Worm (Caenorhabditis elegans) whole organism, L2 larva: ENCODE results near the gene F32H5.4.

Source experiments
- C34F6.9 ChIP-seq: fragments of 150-350 bp; optimal IDR thresholded peaks from 2 replicates; lab custom pipeline; 2014; ENCODE audit warnings: missing biosample characterization, missing genetic modification characterization
- F13H6.1 ChIP-seq: sonication (generic microtip); optimal IDR thresholded peaks from 2 replicates; lab custom pipeline; 2016; ENCODE audit warnings: missing genetic modification characterization, missing compliant biosample characterization
- R02D3.7 ChIP-seq: fragments of 150-350 bp; optimal IDR thresholded peaks from 2 replicates; lab custom pipeline; 2014; ENCODE audit warnings: missing biosample characterization, missing genetic modification characterization
- Y55F3AM.14 ChIP-seq: fragments of 200-800 bp; sonication (Bioruptor generic); optimal IDR thresholded peaks from 2 replicates; lab custom pipeline; 2018; ENCODE audit warnings: mild to moderate bottlenecking, missing genetic modification characterization, missing compliant biosample characterization
- alr-1 ChIP-seq: fragments of 150-350 bp; optimal IDR thresholded peaks from 2 replicates; lab custom pipeline; 2014; ENCODE audit warnings: missing biosample characterization, missing genetic modification characterization
- ama-1 ChIP-seq: fragments of 150-350 bp; optimal IDR thresholded peaks from 2 replicates; lab custom pipeline; 2018; ENCODE audit warnings: inconsistent platforms
- blmp-1 ChIP-seq: sonication (generic microtip); optimal IDR thresholded peaks from 2 replicates; lab custom pipeline; 2017; ENCODE audit warnings: missing genetic modification characterization, mild to moderate bottlenecking, missing compliant biosample characterization, antibody characterized with exemption, moderate library complexity; ENCODE audit not compliant: insufficient read depth
- ceh-16 ChIP-seq: fragments of 150-350 bp; optimal IDR thresholded peaks from 2 replicates; lab custom pipeline; 2014; ENCODE audit warnings: missing biosample characterization, missing genetic modification characterization
- ceh-82 ChIP-seq: fragments of 150-350 bp; optimal IDR thresholded peaks from 2 replicates; lab custom pipeline; 2014; ENCODE audit warnings: missing biosample characterization, missing genetic modification characterization
- crh-2 ChIP-seq: sonication (generic microtip); optimal IDR thresholded peaks from 2 replicates; lab custom pipeline; 2017; ENCODE audit warnings: missing biosample characterization, missing genetic modification characterization
- dmd-4 ChIP-seq: sonication (generic microtip); optimal IDR thresholded peaks from 2 replicates; lab custom pipeline; 2017; ENCODE audit warnings: missing biosample characterization, missing genetic modification characterization
- egl-27 ChIP-seq: sonication (generic microtip); optimal IDR thresholded peaks from 3 replicates; lab custom pipeline; 2017; ENCODE audit warnings: missing biosample characterization, missing genetic modification reagents, missing genetic modification characterization
- fos-1 ChIP-seq: fragments of 150-350 bp; optimal IDR thresholded peaks from 2 replicates; lab custom pipeline; 2014; ENCODE audit warnings: missing biosample characterization, missing genetic modification characterization
- gmeb-1 ChIP-seq: fragments of 150-350 bp; optimal IDR thresholded peaks from 2 replicates; lab custom pipeline; 2014; ENCODE audit warnings: missing biosample characterization, missing genetic modification characterization
- lin-11 ChIP-seq: fragments of 150-350 bp; sonication (generic microtip); optimal IDR thresholded peaks from 2 replicates; lab custom pipeline; 2014; ENCODE audit warnings: missing biosample characterization, missing genetic modification characterization, inconsistent platforms, mixed read lengths
- lin-13 ChIP-seq: fragments of 150-350 bp; optimal IDR thresholded peaks from 2 replicates; lab custom pipeline; 2014; ENCODE audit warnings: missing biosample characterization, missing genetic modification reagents, missing genetic modification characterization
- lin-39 ChIP-seq: fragments of 150-350 bp; optimal IDR thresholded peaks from 2 replicates; lab custom pipeline; 2014; ENCODE audit warnings: missing biosample characterization, missing genetic modification reagents, missing genetic modification characterization
- lsy-2 ChIP-seq, 2 experiments: fragments of 150-350 bp in 1 of 2; sonication (generic microtip) in 1 of 2; optimal IDR thresholded peaks; 2 replicates each; lab custom pipeline; 2014 to 2017; ENCODE audit warnings: missing biosample characterization in 2 of 2, missing genetic modification characterization in 2 of 2
- mab-5 ChIP-seq: fragments of 150-350 bp; optimal IDR thresholded peaks from 2 replicates; lab custom pipeline; 2014; ENCODE audit warnings: missing biosample characterization, missing genetic modification characterization
- mbf-1 ChIP-seq: sonication (generic microtip); optimal IDR thresholded peaks from 2 replicates; lab custom pipeline; 2017; ENCODE audit warnings: missing biosample characterization, missing genetic modification characterization
- mdl-1 ChIP-seq, 2 experiments: fragments of 150-350 bp in 1 of 2; sonication (generic microtip) in 1 of 2; optimal IDR thresholded peaks; 2 replicates each; lab custom pipeline; 2017; ENCODE audit warnings: missing biosample characterization in 2 of 2, missing genetic modification characterization in 2 of 2
- nhr-10 ChIP-seq: sonication (generic microtip); optimal IDR thresholded peaks from 2 replicates; lab custom pipeline; 2017; ENCODE audit warnings: missing biosample characterization, missing genetic modification characterization
- nhr-11 ChIP-seq: fragments of 150-350 bp; optimal IDR thresholded peaks from 2 replicates; lab custom pipeline; 2014; ENCODE audit warnings: missing biosample characterization, missing genetic modification characterization
- nhr-12 ChIP-seq: fragments of 150-350 bp; optimal IDR thresholded peaks from 2 replicates; lab custom pipeline; 2014; ENCODE audit warnings: missing biosample characterization, missing genetic modification characterization
- nhr-129 ChIP-seq: fragments of 150-350 bp; optimal IDR thresholded peaks from 2 replicates; lab custom pipeline; 2014; ENCODE audit warnings: missing biosample characterization, missing genetic modification characterization
- nhr-21 ChIP-seq: fragments of 150-350 bp; optimal IDR thresholded peaks from 2 replicates; lab custom pipeline; 2014; ENCODE audit warnings: missing biosample characterization, missing genetic modification characterization
- nhr-23 ChIP-seq: fragments of 150-350 bp; optimal IDR thresholded peaks from 2 replicates; lab custom pipeline; 2014; ENCODE audit warnings: missing biosample characterization, missing genetic modification reagents, missing genetic modification characterization
- nhr-237 ChIP-seq: fragments of 150-350 bp; optimal IDR thresholded peaks from 2 replicates; lab custom pipeline; 2014; ENCODE audit warnings: missing biosample characterization, missing genetic modification characterization
- nhr-6 ChIP-seq: fragments of 150-350 bp; optimal IDR thresholded peaks from 2 replicates; lab custom pipeline; 2014; ENCODE audit warnings: missing biosample characterization, missing genetic modification characterization
- nhr-77 ChIP-seq: fragments of 150-350 bp; optimal IDR thresholded peaks from 2 replicates; lab custom pipeline; 2014; ENCODE audit warnings: missing biosample characterization, missing genetic modification characterization
- peb-1 ChIP-seq: fragments of 150-350 bp; optimal IDR thresholded peaks from 2 replicates; lab custom pipeline; 2014; ENCODE audit warnings: missing biosample characterization, missing genetic modification characterization
- sem-4 ChIP-seq: fragments of 150-350 bp; optimal IDR thresholded peaks from 2 replicates; lab custom pipeline; 2014; ENCODE audit warnings: missing biosample characterization, missing genetic modification reagents, missing genetic modification characterization
- skn-1 ChIP-seq: sonication (generic microtip); optimal IDR thresholded peaks from 2 replicates; lab custom pipeline; 2017; ENCODE audit warnings: missing biosample characterization, missing genetic modification characterization
- sma-3 ChIP-seq: sonication (generic microtip); optimal IDR thresholded peaks from 2 replicates; lab custom pipeline; 2016; ENCODE audit warnings: missing genetic modification reagents, missing genetic modification characterization, missing compliant biosample characterization
- sma-9 ChIP-seq, 2 experiments: fragments of 150-350 bp in 1 of 2; sonication (generic microtip) in 1 of 2; optimal IDR thresholded peaks; 2 replicates each; lab custom pipeline; 2014 to 2016; ENCODE audit warnings: missing genetic modification characterization in 2 of 2, mild to moderate bottlenecking in 1 of 2, missing biosample characterization in 1 of 2, missing compliant biosample characterization in 1 of 2, missing genetic modification reagents in 1 of 2, moderate library complexity in 1 of 2
- snpc-4 ChIP-seq: fragments of 150-350 bp; optimal IDR thresholded peaks from 2 replicates; lab custom pipeline; 2014; ENCODE audit warnings: missing biosample characterization, missing genetic modification characterization
- unc-39 ChIP-seq: fragments of 150-350 bp; optimal IDR thresholded peaks from 2 replicates; lab custom pipeline; 2014; ENCODE audit warnings: missing biosample characterization, missing genetic modification characterization
- unc-55 ChIP-seq: fragments of 150-350 bp; sonication (generic microtip); optimal IDR thresholded peaks from 3 replicates; lab custom pipeline; 2014; ENCODE audit warnings: missing biosample characterization, missing genetic modification reagents, missing genetic modification characterization
- unc-62 ChIP-seq: fragments of 150-350 bp; optimal IDR thresholded peaks from 2 replicates; lab custom pipeline; 2014; ENCODE audit warnings: missing biosample characterization, missing genetic modification reagents, missing genetic modification characterization
- zag-1 ChIP-seq: fragments of 150-350 bp; optimal IDR thresholded peaks from 2 replicates; lab custom pipeline; 2014; ENCODE audit warnings: missing biosample characterization, missing genetic modification characterization
- ztf-1 ChIP-seq: fragments of 200-800 bp; sonication (Bioruptor generic); conservative IDR thresholded peaks from 2 replicates; pipeline ENCODE4 v1.3.6; 2022; ENCODE audit warnings: missing genetic modification characterization, missing compliant biosample characterization
- ztf-11 ChIP-seq: sonication (generic microtip); optimal IDR thresholded peaks from 2 replicates; lab custom pipeline; 2017; ENCODE audit warnings: missing biosample characterization, missing genetic modification characterization

Gene F32H5.4

ce11 chrV:13351773-13352172 is 8.6 kb upstream of the F32H5.4 start:
- TF ChIP-seq sma-3 (GFP tag; lab: Kevin White, UChicago) (no peak), unc-55 (GFP tag; lab: Kevin White, UChicago) (peak; percentile 66), egl-27 (tag; lab: Kevin White, UChicago) (peak; percentile 18), mbf-1 (tag; lab: Kevin White, UChicago) (no peak), unc-62 (GFP tag; lab: Kevin White, UChicago) (peak; percentile 58), mdl-1 (tag; optimal IDR thresholded peaks at IDR 0.05; lab: Kevin White, UChicago) (no peak), ztf-1 (GFP tag; lab: Robert Waterston, UW) (no peak), mab-5 (tag; lab: Kevin White, UChicago) (peak; percentile 91), lin-11 (tag; lab: Kevin White, UChicago) (no peak), dmd-4 (tag; lab: Kevin White, UChicago) (no peak), lin-39 (tag; lab: Kevin White, UChicago) (peak; percentile 33), Y55F3AM.14 (no peak), nhr-21 (no peak), nhr-6 (no peak), gmeb-1 (tag; lab: Kevin White, UChicago) (no peak), sma-9 (GFP tag; optimal IDR thresholded peaks at IDR 0.05; lab: Kevin White, UChicago) (peak; percentile 7), sma-9 (tag; optimal IDR thresholded peaks at IDR 0.05; lab: Kevin White, UChicago) (no peak), fos-1 (tag; lab: Kevin White, UChicago) (no peak), unc-39 (tag; lab: Kevin White, UChicago) (no peak), alr-1 (no peak), lsy-2 (tag; optimal IDR thresholded peaks at IDR 0.05; lab: Kevin White, UChicago) (peak in 1 of 2 experiments; percentile 22), nhr-77 (tag; lab: Kevin White, UChicago) (no peak), snpc-4 (tag; lab: Kevin White, UChicago) (no peak)

- no peak for TF ChIP-seq lin-11 (tag; lab: Kevin White, UChicago)
- TF ChIP-seq mab-5 (tag; lab: Kevin White, UChicago): peak; percentile 60
These were observed 7.9 kb upstream of the F32H5.4 start for ce11 chrV:13352415-13352814.

DNA sequence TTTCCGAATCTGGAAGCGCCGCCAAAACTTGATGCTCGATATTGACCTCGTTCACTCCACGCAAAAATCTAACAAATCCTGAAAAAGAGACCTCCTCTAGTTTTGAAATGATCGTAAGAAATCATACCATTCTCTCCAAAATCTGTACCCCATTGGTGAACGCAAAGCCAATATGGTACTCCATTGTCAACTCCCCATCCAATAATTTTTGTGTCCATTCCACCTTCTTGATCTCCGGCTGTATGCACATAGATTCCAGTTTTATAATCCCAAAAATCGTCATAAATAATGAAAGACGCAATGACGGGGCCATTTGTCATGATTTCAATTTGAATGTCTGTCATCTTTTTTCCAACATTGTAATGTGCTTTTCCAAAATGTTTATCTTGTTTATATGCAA is 4.1 kb upstream of the F32H5.4 start:
- TF ChIP-seq ceh-16: no peak
- TF ChIP-seq unc-55 (GFP tag; lab: Kevin White, UChicago): no peak
- TF ChIP-seq ztf-1 (GFP tag; lab: Robert Waterston, UW): no peak
- no peak for TF ChIP-seq nhr-21
- TF ChIP-seq skn-1 (tag; lab: Kevin White, UChicago): no peak
- no peak for TF ChIP-seq F13H6.1 (tag; lab: Kevin White, UChicago)
- no peak for TF ChIP-seq nhr-10
- TF ChIP-seq R02D3.7 (tag; lab: Kevin White, UChicago): no peak
- no peak for TF ChIP-seq lin-13 (GFP tag; lab: Kevin White, UChicago)
- TF ChIP-seq lin-11 (tag; lab: Kevin White, UChicago): no peak
- TF ChIP-seq alr-1: no peak
- no peak for TF ChIP-seq nhr-12
- no peak for TF ChIP-seq zag-1 (tag; lab: Kevin White, UChicago)
- no peak for TF ChIP-seq blmp-1 (tag; lab: Kevin White, UChicago)
- no peak for TF ChIP-seq nhr-129 (tag; lab: Kevin White, UChicago)
- no peak for TF ChIP-seq unc-62 (GFP tag; lab: Kevin White, UChicago)
- no peak for TF ChIP-seq crh-2 (tag; lab: Kevin White, UChicago)
- TF ChIP-seq Y55F3AM.14: no peak

ce11 chrV:13357652-13358281 is 2.6 kb upstream of the F32H5.4 start, which contains the start of gene F32H5.1:
Gene F32H5.1 (minus strand): TSS chrV:13358037.
- TF ChIP-seq mbf-1 (tag; lab: Kevin White, UChicago): no peak
- TF ChIP-seq sem-4 (tag; lab: Kevin White, UChicago): no peak
- TF ChIP-seq crh-2 (tag; lab: Kevin White, UChicago): peak; percentile 13
- no peak for TF ChIP-seq unc-62 (GFP tag; lab: Kevin White, UChicago)
- TF ChIP-seq lin-13 (GFP tag; lab: Kevin White, UChicago): no peak
- TF ChIP-seq alr-1: no peak
- TF ChIP-seq snpc-4 (tag; lab: Kevin White, UChicago): no peak
- TF ChIP-seq mab-5 (tag; lab: Kevin White, UChicago): no peak
- TF ChIP-seq nhr-23: no peak
- no peak for TF ChIP-seq mdl-1 (tag; optimal IDR thresholded peaks at IDR 0.05; lab: Kevin White, UChicago)
- TF ChIP-seq nhr-237 (tag; lab: Kevin White, UChicago): no peak
- TF ChIP-seq nhr-77 (tag; lab: Kevin White, UChicago): no peak
- no peak for TF ChIP-seq Y55F3AM.14
- TF ChIP-seq peb-1: no peak
- no peak for TF ChIP-seq ztf-11
- no peak for TF ChIP-seq C34F6.9
- no peak for TF ChIP-seq lin-11 (tag; lab: Kevin White, UChicago)
- peak; percentile 19 for TF ChIP-seq blmp-1 (tag; lab: Kevin White, UChicago)
- no peak for TF ChIP-seq nhr-11 (tag; lab: Kevin White, UChicago)
- TF ChIP-seq fos-1 (tag; lab: Kevin White, UChicago): peak; percentile 54
- TF ChIP-seq ceh-82 (tag; lab: Kevin White, UChicago): no peak
- TF ChIP-seq sma-9 (GFP tag; optimal IDR thresholded peaks at IDR 0.05; lab: Kevin White, UChicago): peak; percentile 43
- no peak for TF ChIP-seq sma-9 (tag; optimal IDR thresholded peaks at IDR 0.05; lab: Kevin White, UChicago)
- TF ChIP-seq ama-1 (lab: Kevin White, UChicago): no peak
- TF ChIP-seq nhr-129 (tag; lab: Kevin White, UChicago): peak; percentile 63
